Fruit fly (Drosophila melanogaster): Measurements from ENCODE around the gene CG12011.

dm6 chr3L:1694317-1694716, at the start of gene CG12011:
- TF ChIP-seq CG32264 (GFP tag; optimal IDR thresholded peaks at IDR 0.05) (no peak), br (GFP tag; optimal IDR thresholded peaks at IDR 0.05) (no peak), dsf (GFP tag; optimal IDR thresholded peaks at IDR 0.05; ENCODE audit: borderline replicate concordance) (no peak)

All from whole organism, wandering third instar larva.